Worm (Caenorhabditis elegans): ENCODE results near the gene hecd-1.
A peak's percentile ranks its signal among the peaks of the same experiment; 100 is the strongest.

The hecd-1 gene

DNA sequence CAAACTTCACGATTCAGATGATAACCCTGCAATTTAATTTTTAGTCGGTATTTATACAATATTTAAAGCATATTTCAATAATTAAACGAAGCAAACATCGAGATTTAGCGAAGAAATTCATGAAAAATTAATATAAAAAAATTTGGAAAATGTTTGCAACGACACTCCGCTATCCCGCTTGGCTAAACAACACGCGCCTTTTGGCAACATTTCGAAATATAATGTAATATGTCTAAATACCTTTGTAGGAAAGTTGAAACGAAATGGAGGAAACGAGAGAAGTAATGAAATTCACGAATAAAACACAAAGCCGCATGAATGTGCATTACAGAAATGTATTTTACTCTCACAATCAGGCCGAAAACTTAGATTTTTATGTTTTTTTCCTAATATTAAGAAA lies 21.2 kb upstream of the hecd-1 start, which contains the start of gene rpc-1:
TSS of gene rpc-1 (minus strand) at position 26 of the 400 bp plus-strand sequence.
- TF ChIP-seq attf-3 (GFP tag; conservative IDR thresholded peaks at IDR 0.05) (peak; percentile 91), cebp-1 (GFP tag; IDR thresholded peaks at IDR 0.05) (peak; percentile 43; the same call in 1 of the 2 replicates), cebp-1 (tag; optimal IDR thresholded peaks at IDR 0.05) (peak; percentile 88), Y53G8AR.9 (GFP tag; conservative IDR thresholded peaks at IDR 0.05) (no peak), hmg-1.2 (GFP tag; IDR thresholded peaks at IDR 0.05) (no peak)

ce11 chrIV:7159586-7159985 lies 15.1 kb upstream of the hecd-1 start:
- no peak for TF ChIP-seq tbx-9 (tag; optimal IDR thresholded peaks at IDR 0.05; ENCODE audit: borderline replicate concordance)
- no peak for TF ChIP-seq lir-1 (GFP tag; conservative IDR thresholded peaks at IDR 0.05)
- TF ChIP-seq Y53F4B.3 (GFP tag; IDR thresholded peaks at IDR 0.05): no peak
- TF ChIP-seq hrde-1 (tag; optimal IDR thresholded peaks at IDR 0.05; ENCODE audit: borderline replicate concordance): peak; percentile 11
- TF ChIP-seq rcor-1 (GFP tag; IDR thresholded peaks at IDR 0.05): no peak

ce11 chrIV:7158161-7158560 lies 13.6 kb upstream of the hecd-1 start:
- TF ChIP-seq F39B2.1 (GFP tag; IDR thresholded peaks at IDR 0.05) (no peak), snpc-4 (GFP tag; optimal IDR thresholded peaks at IDR 0.05) (no peak), snpc-4 (tag; optimal IDR thresholded peaks at IDR 0.05) (no peak), Y95B8A.8 (GFP tag; IDR thresholded peaks at IDR 0.05) (no peak), unc-62 (GFP tag; optimal IDR thresholded peaks at IDR 0.05) (no peak), hrde-1 (tag; optimal IDR thresholded peaks at IDR 0.05; ENCODE audit: borderline replicate concordance) (no peak), T07F8.4 (tag; optimal IDR thresholded peaks at IDR 0.05) (no peak), xnd-1 (tag; optimal IDR thresholded peaks at IDR 0.05) (no peak), nhr-179 (tag; optimal IDR thresholded peaks at IDR 0.05) (no peak), ZK185.1 (tag; optimal IDR thresholded peaks at IDR 0.05; ENCODE audit: poor library complexity, severe bottlenecking) (no peak), lsy-27 (tag; optimal IDR thresholded peaks at IDR 0.05; ENCODE audit: borderline replicate concordance, insufficient read depth) (no peak), B0035.1 (tag; optimal IDR thresholded peaks at IDR 0.05) (no peak), Y56A3A.18 (GFP tag; IDR thresholded peaks at IDR 0.05) (no peak), die-1 (tag; optimal IDR thresholded peaks at IDR 0.05) (no peak), fkh-3 (tag; optimal IDR thresholded peaks at IDR 0.05) (no peak), nhr-120 (GFP tag; IDR thresholded peaks at IDR 0.05) (no peak), hsf-1 (GFP tag; IDR thresholded peaks at IDR 0.05) (no peak), K11D2.4 (GFP tag; IDR thresholded peaks at IDR 0.05) (no peak)

DNA sequence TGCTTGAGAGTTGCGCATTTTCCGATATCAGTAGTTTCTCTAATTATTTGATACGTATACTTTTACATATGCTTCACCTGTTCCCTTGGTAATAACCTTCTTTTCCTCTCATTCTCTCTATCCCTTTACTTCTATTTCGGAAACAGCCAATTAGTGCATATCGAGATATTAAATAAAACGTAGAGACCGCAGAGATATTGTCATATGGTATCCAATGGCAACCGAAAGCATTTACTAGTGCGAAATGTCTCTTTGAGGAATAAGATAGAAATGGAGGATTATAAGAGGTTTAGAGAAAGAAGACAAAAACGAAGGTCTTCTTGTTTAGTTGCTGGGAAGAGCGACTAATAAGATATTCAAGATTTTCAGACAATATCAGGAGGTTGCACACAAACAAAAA lies 11.8 kb upstream of the hecd-1 start, which contains the start of gene maph-9:
TSS of gene maph-9 (plus strand) at position 273 of the 400 bp plus-strand sequence.
- TF ChIP-seq hsf-1 (GFP tag; IDR thresholded peaks at IDR 0.05) (no peak), fkh-3 (tag; optimal IDR thresholded peaks at IDR 0.05) (no peak), egl-18 (GFP tag; IDR thresholded peaks at IDR 0.05) (no peak), rcor-1 (GFP tag; IDR thresholded peaks at IDR 0.05) (no peak), F49E8.2 (tag; optimal IDR thresholded peaks at IDR 0.05; ENCODE audit: insufficient read depth) (no peak), lin-40 (tag; optimal IDR thresholded peaks at IDR 0.05) (no peak), ceh-79 (tag; optimal IDR thresholded peaks at IDR 0.05) (no peak), attf-3 (GFP tag; conservative IDR thresholded peaks at IDR 0.05) (no peak), cebp-1 (GFP tag; IDR thresholded peaks at IDR 0.05) (no peak), cebp-1 (tag; optimal IDR thresholded peaks at IDR 0.05) (no peak), F10E7.11 (tag; optimal IDR thresholded peaks at IDR 0.05) (no peak), F57C9.4 (tag; optimal IDR thresholded peaks at IDR 0.05) (no peak), madf-3 (GFP tag; IDR thresholded peaks at IDR 0.05) (no peak), aptf-2 (GFP tag; conservative IDR thresholded peaks at IDR 0.05) (no peak), nhr-90 (tag; optimal IDR thresholded peaks at IDR 0.05) (no peak), lin-54 (GFP tag; optimal IDR thresholded peaks at IDR 0.05) (no peak), snpc-3.4 (tag; optimal IDR thresholded peaks at IDR 0.05) (no peak), attf-6 (GFP tag; IDR thresholded peaks at IDR 0.05) (no peak), ztf-18 (tag; optimal IDR thresholded peaks at IDR 0.05) (no peak), die-1 (tag; optimal IDR thresholded peaks at IDR 0.05) (no peak), ets-4 (GFP tag; optimal IDR thresholded peaks at IDR 0.05) (no peak)
